Worm (Caenorhabditis elegans) whole organism, young adult: Measurements from ENCODE around the gene str-220.

Experiments
- F37B4.10 ChIP-seq: fragments of 200-800 bp; sonication (Bioruptor generic); IDR thresholded peaks from 2 replicates; pipeline ENCODE4 v1.3.6; 2022; ENCODE audit warnings: missing genetic modification characterization, missing compliant biosample characterization
- F57A8.1 ChIP-seq: fragments of 200-800 bp; sonication (Bioruptor generic); optimal IDR thresholded peaks from 2 replicates; lab custom pipeline; 2018; ENCODE audit warnings: mild to moderate bottlenecking, missing genetic modification characterization, moderate library complexity, missing compliant biosample characterization
- ama-1 ChIP-seq, 3 experiments: fragments of 150-350 bp in 1 of 3; sonication (generic microtip) in 2 of 3; optimal IDR thresholded peaks; 2 replicates each; lab custom pipeline; 2014 to 2018; ENCODE audit warnings: missing biosample characterization in 2 of 3, missing genetic modification characterization in 2 of 3, missing genetic modification reagents in 2 of 3
- attf-3 ChIP-seq: fragments of 200-800 bp; sonication (Bioruptor generic); conservative IDR thresholded peaks from 2 replicates; pipeline ENCODE4 v1.3.6; 2022; ENCODE audit warnings: missing genetic modification reagents, missing genetic modification characterization, missing compliant biosample characterization
- ceh-40 ChIP-seq: fragments of 200-800 bp; sonication (Bioruptor generic); IDR thresholded peaks from 2 replicates; pipeline ENCODE4 v1.3.6; 2022; ENCODE audit warnings: missing genetic modification characterization, missing compliant biosample characterization
- chd-7 ChIP-seq: sonication (generic microtip); optimal IDR thresholded peaks from 2 replicates; lab custom pipeline; 2016; ENCODE audit warnings: mild to moderate bottlenecking, missing genetic modification characterization, moderate library complexity, missing compliant biosample characterization
- hrde-1 ChIP-seq: sonication (generic microtip); optimal IDR thresholded peaks from 2 replicates; lab custom pipeline; 2016; ENCODE audit warnings: missing genetic modification characterization, mild to moderate bottlenecking, missing compliant biosample characterization, moderate library complexity, missing genotype, missing genetic modification reagents, borderline replicate concordance
- lin-35 ChIP-seq, 3 experiments: fragments of 150-350 bp in 2 of 3; sonication (generic microtip) in 1 of 3; optimal IDR thresholded peaks; 2 replicates each; lab custom pipeline; 2014 to 2018; ENCODE audit warnings: missing biosample characterization in 3 of 3, missing genetic modification characterization in 3 of 3, missing genetic modification reagents in 3 of 3
- madf-3 ChIP-seq: fragments of 200-800 bp; sonication (Bioruptor generic); IDR thresholded peaks from 2 replicates; pipeline ENCODE4 v1.3.6; 2022; ENCODE audit warnings: missing genetic modification reagents, missing genetic modification characterization, missing compliant biosample characterization
- rpc-1 ChIP-seq, 2 experiments: fragments of 150-350 bp in 1 of 2; sonication (generic microtip) in 1 of 2; optimal IDR thresholded peaks; 2 replicates each; lab custom pipeline; 2014 to 2018; ENCODE audit warnings: missing biosample characterization in 1 of 2, missing genetic modification characterization in 1 of 2, missing genetic modification reagents in 1 of 2, missing genotype in 1 of 2
- sdz-38 ChIP-seq: sonication (generic microtip); optimal IDR thresholded peaks from 2 replicates; lab custom pipeline; 2016; ENCODE audit warnings: missing genotype, missing genetic modification characterization, missing compliant biosample characterization

- no peak for TF ChIP-seq sdz-38 (tag; lab: Kevin White, UChicago)
- TF ChIP-seq ceh-40 = no peak
- no peak for TF ChIP-seq chd-7 (tag; lab: Kevin White, UChicago)
- no peak for TF ChIP-seq attf-3 (GFP tag; lab: Robert Waterston, UW)
- TF ChIP-seq ama-1 (optimal IDR thresholded peaks at IDR 0.05; lab: Kevin White, UChicago) = no peak
- no peak for TF ChIP-seq ama-1 (GFP tag; optimal IDR thresholded peaks at IDR 0.05; lab: Kevin White, UChicago)
- TF ChIP-seq lin-35 (GFP tag; optimal IDR thresholded peaks at IDR 0.05; lab: Kevin White, UChicago) = no peak
- TF ChIP-seq F57A8.1 (GFP tag; lab: Kevin White, UChicago) = no peak
- no peak for TF ChIP-seq F37B4.10 (GFP tag; lab: Robert Waterston, UW)
- TF ChIP-seq madf-3 = no peak
- TF ChIP-seq rpc-1 (optimal IDR thresholded peaks at IDR 0.05; lab: Kevin White, UChicago) = no peak
- TF ChIP-seq rpc-1 (tag; optimal IDR thresholded peaks at IDR 0.05; lab: Kevin White, UChicago) = no peak
- TF ChIP-seq hrde-1 = no peak
These were observed 45.1 kb upstream of the str-220 start for ce11 chrIV:7216210-7216609.
